Worm (Caenorhabditis elegans): ENCODE measurements around the gene C24A3.1.
A peak's percentile ranks its signal among the peaks of the same experiment; 100 is the strongest.

C24A3.1 gene

DNA sequence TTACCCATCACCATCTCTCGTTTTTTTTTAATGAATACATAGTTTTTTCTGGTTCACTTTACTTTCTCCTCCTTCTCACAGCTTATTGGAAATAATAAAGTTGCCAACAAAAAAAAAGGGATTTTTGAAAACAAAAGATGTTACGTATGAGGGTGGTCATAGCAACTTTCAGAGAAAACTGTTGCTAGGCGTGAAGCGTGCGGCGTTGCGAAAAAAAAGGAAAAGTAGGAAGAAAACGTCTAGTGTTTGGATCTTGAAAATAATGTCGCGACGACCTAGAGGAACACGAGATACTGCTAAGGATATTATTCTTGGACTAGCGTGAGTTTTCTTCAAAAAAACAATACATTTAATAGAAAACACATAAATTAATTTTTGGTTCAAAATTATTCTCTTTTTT lies at the start of gene C24A3.1:
TSS of gene C24A3.1 (plus strand) at position 263 of the 400 bp plus-strand sequence.
- TF ChIP-seq nhr-28 (tag; optimal IDR thresholded peaks at IDR 0.05), result no peak
- no peak for TF ChIP-seq alr-1 (tag; optimal IDR thresholded peaks at IDR 0.05; ENCODE audit: borderline replicate concordance)
- TF ChIP-seq hlh-4 (tag; optimal IDR thresholded peaks at IDR 0.05), result no peak
- TF ChIP-seq tlp-1 (tag; optimal IDR thresholded peaks at IDR 0.05), result no peak
- no peak for TF ChIP-seq rnt-1 (tag; optimal IDR thresholded peaks at IDR 0.05)
- no peak for TF ChIP-seq nhr-12 (tag; optimal IDR thresholded peaks at IDR 0.05)
- no peak for TF ChIP-seq elt-2 (tag; optimal IDR thresholded peaks at IDR 0.05)
- no peak for TF ChIP-seq unc-98 (GFP tag; IDR thresholded peaks at IDR 0.05)
- no peak for TF ChIP-seq skn-1 (tag; optimal IDR thresholded peaks at IDR 0.05)
- no peak for TF ChIP-seq nhr-84 (tag; optimal IDR thresholded peaks at IDR 0.05)
- TF ChIP-seq isw-1 (GFP tag; IDR thresholded peaks at IDR 0.05), result no peak
- TF ChIP-seq lin-13 (GFP tag; optimal IDR thresholded peaks at IDR 0.05), result no peak
- TF ChIP-seq snu-23 (GFP tag; optimal IDR thresholded peaks at IDR 0.05), result no peak

ce11 chrX:8950507-8951028 lies 48.3 kb upstream of the C24A3.1 start, which contains the start of gene trk-1:
trk-1 (minus strand) TSS chrX:8950978.
- TF ChIP-seq aly-2 (tag; optimal IDR thresholded peaks at IDR 0.05), result no peak
- TF ChIP-seq xbp-1 (tag; optimal IDR thresholded peaks at IDR 0.05), result no peak
- TF ChIP-seq ceh-88 (GFP tag; IDR thresholded peaks at IDR 0.05), result no peak
- TF ChIP-seq Y116A8C.19 (tag; optimal IDR thresholded peaks at IDR 0.05; ENCODE audit: borderline replicate concordance), result no peak
- no peak for TF ChIP-seq elt-2 (tag; optimal IDR thresholded peaks at IDR 0.05)
- no peak for TF ChIP-seq grh-1 (GFP tag; IDR thresholded peaks at IDR 0.05)
- no peak for TF ChIP-seq alr-1 (tag; optimal IDR thresholded peaks at IDR 0.05; ENCODE audit: borderline replicate concordance)
- TF ChIP-seq lin-14 (GFP tag; optimal IDR thresholded peaks at IDR 0.05), result no peak
- no peak for TF ChIP-seq unc-62 (GFP tag; optimal IDR thresholded peaks at IDR 0.05)
- TF ChIP-seq efl-3 (GFP tag; optimal IDR thresholded peaks at IDR 0.05), result no peak
- no peak for TF ChIP-seq mep-1 (tag; optimal IDR thresholded peaks at IDR 0.05)
- TF ChIP-seq ama-1 (optimal IDR thresholded peaks at IDR 0.05), result no peak

ce11 chrX:8952007-8952406 lies 46.9 kb upstream of the C24A3.1 start:
- TF ChIP-seq ceh-90 (tag; optimal IDR thresholded peaks at IDR 0.05) (no peak), unc-30 (tag; optimal IDR thresholded peaks at IDR 0.05) (no peak), fkh-8 (tag; optimal IDR thresholded peaks at IDR 0.05) (peak; percentile 78), ceh-82 (tag; optimal IDR thresholded peaks at IDR 0.05) (peak in 1 of 3 experiments; percentile 23), zip-4 (GFP tag; optimal IDR thresholded peaks at IDR 0.05) (no peak), nhr-19 (GFP tag; conservative IDR thresholded peaks at IDR 0.05) (no peak), sox-4 (tag; optimal IDR thresholded peaks at IDR 0.05) (no peak), C34B4.2 (tag; optimal IDR thresholded peaks at IDR 0.05) (no peak), nhr-47 (tag; optimal IDR thresholded peaks at IDR 0.05) (peak; percentile 44), nhr-71 (tag; optimal IDR thresholded peaks at IDR 0.05) (peak; percentile 40), lsy-2 (tag; optimal IDR thresholded peaks at IDR 0.05) (peak in 1 of 2 experiments; percentile 38), swsn-7 (tag; optimal IDR thresholded peaks at IDR 0.05) (peak; percentile 27), fkh-10 (GFP tag; optimal IDR thresholded peaks at IDR 0.05) (no peak), nhr-85 (tag) (no peak), isw-1 (GFP tag; IDR thresholded peaks at IDR 0.05) (peak; percentile 13; the same call in 1 of the 2 replicates), ets-5 (GFP tag; IDR thresholded peaks at IDR 0.05) (no peak), nhr-237 (tag; optimal IDR thresholded peaks at IDR 0.05) (no peak), unc-62 (GFP tag; optimal IDR thresholded peaks at IDR 0.05) (no peak), mdl-1 (tag; optimal IDR thresholded peaks at IDR 0.05) (no peak), ama-1 (optimal IDR thresholded peaks at IDR 0.05) (no peak), nhr-76 (tag; optimal IDR thresholded peaks at IDR 0.05) (no peak), alr-1 (tag; optimal IDR thresholded peaks at IDR 0.05; ENCODE audit: borderline replicate concordance) (no peak), unc-86 (tag; optimal IDR thresholded peaks at IDR 0.05) (peak; percentile 44), sup-37 (GFP tag; optimal IDR thresholded peaks at IDR 0.05) (no peak), lin-14 (GFP tag; optimal IDR thresholded peaks at IDR 0.05) (peak; percentile 66), elt-2 (tag; optimal IDR thresholded peaks at IDR 0.05) (no peak), tbx-2 (tag; optimal IDR thresholded peaks at IDR 0.05) (no peak)

Measured in whole organism, L1 larva.